Worm (Caenorhabditis elegans) whole organism, L4 larva: ENCODE results near the gene mab-23.
A peak's percentile ranks its signal among the peaks of the same experiment; 100 is the strongest.

Experiments
- D1046.2 ChIP-seq: fragments of 200-800 bp; sonication (Bioruptor generic); IDR thresholded peaks from 2 replicates; pipeline ENCODE4 v1.3.6; 2022; ENCODE audit warnings: missing genetic modification characterization, missing compliant biosample characterization
- R02D3.7 ChIP-seq: fragments of 150-350 bp; sonication (generic microtip); optimal IDR thresholded peaks from 3 replicates; lab custom pipeline; 2014; ENCODE audit warnings: missing biosample characterization, missing genetic modification characterization
- T20F7.1 ChIP-seq: fragments of 200-800 bp; sonication (Bioruptor generic); optimal IDR thresholded peaks from 2 replicates; lab custom pipeline; 2018; ENCODE audit warnings: mild to moderate bottlenecking, missing genetic modification characterization, missing compliant biosample characterization
- Y48G9A.11 ChIP-seq: fragments of 200-800 bp; sonication (Bioruptor generic); IDR thresholded peaks from 2 replicates; pipeline ENCODE4 v1.3.6; 2022; ENCODE audit warnings: missing genetic modification reagents, missing genetic modification characterization, missing compliant biosample characterization
- Y5F2A.4 ChIP-seq: fragments of 200-800 bp; sonication (Bioruptor generic); optimal IDR thresholded peaks from 2 replicates; lab custom pipeline; 2018; ENCODE audit warnings: mild to moderate bottlenecking, missing genetic modification characterization, missing compliant biosample characterization
- Y75B8A.6 ChIP-seq: fragments of 200-800 bp; sonication (Bioruptor generic); IDR thresholded peaks from 2 replicates; pipeline ENCODE4 v1.3.6; 2022; ENCODE audit warnings: missing genetic modification reagents, missing genetic modification characterization, missing compliant biosample characterization
- aha-1 ChIP-seq: fragments of 150-350 bp; peaks from one replicate; lab custom pipeline; 2014; ENCODE audit warnings: missing biosample characterization, missing genetic modification characterization
- ama-1 ChIP-seq: fragments of 150-350 bp; optimal IDR thresholded peaks from 2 replicates; lab custom pipeline; 2014; ENCODE audit warnings: inconsistent platforms, mixed read lengths
- arid-1 ChIP-seq: fragments of 200-800 bp; sonication (Bioruptor generic); conservative IDR thresholded peaks from 2 replicates; pipeline ENCODE4 v1.3.6; 2022; ENCODE audit warnings: missing genetic modification reagents, missing genetic modification characterization, missing compliant biosample characterization
- ceh-28 ChIP-seq: fragments of 150-350 bp; optimal IDR thresholded peaks from 2 replicates; lab custom pipeline; 2014; ENCODE audit warnings: missing biosample characterization, missing genetic modification reagents, missing genetic modification characterization
- ceh-32 ChIP-seq: sonication (generic microtip); optimal IDR thresholded peaks from 2 replicates; lab custom pipeline; 2016; ENCODE audit warnings: mild to moderate bottlenecking, missing genetic modification characterization, missing compliant biosample characterization; ENCODE audit not compliant: poor library complexity
- daf-16 ChIP-seq, 3 experiments: sonication (generic microtip); optimal IDR thresholded peaks; 2 replicates each; lab custom pipeline; 2016 to 2017; ENCODE audit warnings: missing genetic modification characterization in 3 of 3, missing genetic modification reagents in 3 of 3, mild to moderate bottlenecking in 2 of 3, missing compliant biosample characterization in 2 of 3, missing biosample characterization in 1 of 3, moderate library complexity in 1 of 3
- dpl-1 ChIP-seq: fragments of 150-350 bp; optimal IDR thresholded peaks from 2 replicates; lab custom pipeline; 2014; ENCODE audit warnings: missing biosample characterization, missing genetic modification reagents, missing genetic modification characterization
- dve-1 ChIP-seq: sonication (generic microtip); optimal IDR thresholded peaks from 2 replicates; lab custom pipeline; 2017; ENCODE audit warnings: antibody characterized with exemption, mild to moderate bottlenecking, missing genetic modification characterization, missing compliant biosample characterization; ENCODE audit not compliant: insufficient read depth
- egl-27 ChIP-seq: sonication (generic microtip); optimal IDR thresholded peaks from 3 replicates; lab custom pipeline; 2017; ENCODE audit warnings: missing biosample characterization, missing genetic modification reagents, missing genetic modification characterization
- fkh-10 ChIP-seq: fragments of 150-350 bp; optimal IDR thresholded peaks from 2 replicates; lab custom pipeline; 2014; ENCODE audit warnings: missing biosample characterization, missing genetic modification reagents, missing genetic modification characterization
- gei-8 ChIP-seq: fragments of 200-800 bp; sonication (Bioruptor generic); optimal IDR thresholded peaks from 2 replicates; lab custom pipeline; 2018; ENCODE audit warnings: mild to moderate bottlenecking, missing genetic modification characterization, missing compliant biosample characterization
- hlh-30 ChIP-seq: sonication (generic microtip); optimal IDR thresholded peaks from 2 replicates; lab custom pipeline; 2017; ENCODE audit warnings: antibody characterized with exemption, mild to moderate bottlenecking, missing genetic modification characterization, missing compliant biosample characterization; ENCODE audit not compliant: insufficient read depth
- lim-7 ChIP-seq: fragments of 200-800 bp; sonication (Bioruptor generic); IDR thresholded peaks from 2 replicates; pipeline ENCODE4 v1.3.6; 2022; ENCODE audit warnings: missing genetic modification characterization, missing compliant biosample characterization
- lir-3 ChIP-seq: sonication (generic microtip); optimal IDR thresholded peaks from 2 replicates; lab custom pipeline; 2016; ENCODE audit warnings: mild to moderate bottlenecking, missing genetic modification characterization, missing compliant biosample characterization
- mdl-1 ChIP-seq, 2 experiments: fragments of 150-350 bp in 1 of 2; sonication (generic microtip) in 1 of 2; optimal IDR thresholded peaks; 2 replicates each; lab custom pipeline; 2014 to 2017; ENCODE audit warnings: missing biosample characterization in 2 of 2, missing genetic modification characterization in 2 of 2
- mdt-29 ChIP-seq: fragments of 200-800 bp; sonication (Bioruptor generic); IDR thresholded peaks from 2 replicates; pipeline ENCODE4 v1.3.6; 2022; ENCODE audit warnings: missing genetic modification reagents, missing genetic modification characterization, missing compliant biosample characterization
- mep-1 ChIP-seq: fragments of 150-350 bp; sonication (generic microtip); optimal IDR thresholded peaks from 3 replicates; lab custom pipeline; 2014; ENCODE audit warnings: missing biosample characterization, missing genetic modification characterization
- mxl-2 ChIP-seq: fragments of 200-800 bp; sonication (Bioruptor generic); conservative IDR thresholded peaks from 2 replicates; pipeline ENCODE4 v1.3.6; 2022; ENCODE audit warnings: missing genetic modification reagents, missing genetic modification characterization, missing compliant biosample characterization
- nhr-102 ChIP-seq: sonication (generic microtip); optimal IDR thresholded peaks from 2 replicates; lab custom pipeline; 2016; ENCODE audit warnings: mild to moderate bottlenecking, missing genetic modification characterization, moderate library complexity, missing compliant biosample characterization
- nhr-41 ChIP-seq: fragments of 200-800 bp; sonication (Bioruptor generic); IDR thresholded peaks from 2 replicates; pipeline ENCODE4 v1.3.6; 2022; ENCODE audit warnings: missing genetic modification reagents, missing genetic modification characterization, missing compliant biosample characterization
- nhr-42 ChIP-seq: fragments of 200-800 bp; sonication (Bioruptor generic); IDR thresholded peaks from 2 replicates; pipeline ENCODE4 v1.3.6; 2022; ENCODE audit warnings: missing genetic modification characterization, missing compliant biosample characterization
- nhr-48 ChIP-seq: sonication (generic microtip); optimal IDR thresholded peaks from 2 replicates; lab custom pipeline; 2016; ENCODE audit warnings: mild to moderate bottlenecking, missing genetic modification characterization, missing compliant biosample characterization
- nhr-76 ChIP-seq: fragments of 150-350 bp; optimal IDR thresholded peaks from 2 replicates; lab custom pipeline; 2014; ENCODE audit warnings: missing biosample characterization, missing genetic modification characterization
- pha-4 ChIP-seq, 2 experiments: fragments of 150-350 bp in 1 of 2; fragments of 200-800 bp in 1 of 2; sonication (Bioruptor generic) in 1 of 2; IDR thresholded peaks in 1 of 2; optimal IDR thresholded peaks in 1 of 2; 2 replicates each; pipeline versions ENCODE4 v1.3.6 to Lab custom; 2014 to 2022; ENCODE audit warnings: missing genetic modification characterization in 2 of 2, missing genetic modification reagents in 2 of 2, missing biosample characterization in 1 of 2, missing compliant biosample characterization in 1 of 2
- php-3 ChIP-seq: fragments of 200-800 bp; sonication (Bioruptor generic); IDR thresholded peaks from 2 replicates; pipeline ENCODE4 v1.3.6; 2022; ENCODE audit warnings: missing genetic modification reagents, missing genetic modification characterization, missing compliant biosample characterization
- saeg-2 ChIP-seq: fragments of 200-800 bp; sonication (Bioruptor generic); IDR thresholded peaks from 2 replicates; pipeline ENCODE4 v1.3.6; 2022; ENCODE audit warnings: missing genetic modification reagents, missing genetic modification characterization, missing compliant biosample characterization
- sdz-12 ChIP-seq: fragments of 200-800 bp; sonication (Bioruptor generic); optimal IDR thresholded peaks from 2 replicates; lab custom pipeline; 2018; ENCODE audit warnings: mild to moderate bottlenecking, missing genetic modification characterization, missing compliant biosample characterization
- set-16 ChIP-seq: fragments of 200-800 bp; sonication (Bioruptor generic); IDR thresholded peaks from 2 replicates; pipeline ENCODE4 v1.3.6; 2022; ENCODE audit warnings: missing genetic modification reagents, missing genetic modification characterization, missing compliant biosample characterization
- spr-1 ChIP-seq: sonication (generic microtip); optimal IDR thresholded peaks from 2 replicates; lab custom pipeline; 2016; ENCODE audit warnings: mild to moderate bottlenecking, missing genetic modification characterization, missing compliant biosample characterization
- zag-1 ChIP-seq: fragments of 150-350 bp; optimal IDR thresholded peaks from 2 replicates; lab custom pipeline; 2014; ENCODE audit warnings: missing biosample characterization, missing genetic modification characterization
- zip-2 ChIP-seq: fragments of 150-350 bp; optimal IDR thresholded peaks from 2 replicates; lab custom pipeline; 2014; ENCODE audit warnings: missing biosample characterization, missing genetic modification characterization
- ztf-7 ChIP-seq: fragments of 150-350 bp; optimal IDR thresholded peaks from 2 replicates; lab custom pipeline; 2014; ENCODE audit warnings: missing biosample characterization, missing genetic modification characterization

Gene mab-23

ce11 chrV:10594810-10595209 is 38.0 kb upstream of the mab-23 start, which contains the start of gene T21C9.11:
T21C9.11 (minus strand) TSS chrV:10594910.
- TF ChIP-seq egl-27 (no peak), set-16 (no peak), spr-1 (tag; lab: Kevin White, UChicago) (no peak), gei-8 (GFP tag; lab: Kevin White, UChicago) (no peak), arid-1 (GFP tag; lab: Robert Waterston, UW) (no peak), dpl-1 (GFP tag; lab: Kevin White, UChicago) (no peak), Y48G9A.11 (no peak), lir-3 (tag; lab: Kevin White, UChicago) (no peak), nhr-41 (no peak), zag-1 (tag; lab: Kevin White, UChicago) (no peak), D1046.2 (GFP tag; lab: Robert Waterston, UW) (no peak), saeg-2 (no peak), zip-2 (tag; lab: Kevin White, UChicago) (no peak), Y75B8A.6 (no peak), fkh-10 (no peak), Y5F2A.4 (no peak), hlh-30 (tag; lab: Kevin White, UChicago) (no peak)

DNA sequence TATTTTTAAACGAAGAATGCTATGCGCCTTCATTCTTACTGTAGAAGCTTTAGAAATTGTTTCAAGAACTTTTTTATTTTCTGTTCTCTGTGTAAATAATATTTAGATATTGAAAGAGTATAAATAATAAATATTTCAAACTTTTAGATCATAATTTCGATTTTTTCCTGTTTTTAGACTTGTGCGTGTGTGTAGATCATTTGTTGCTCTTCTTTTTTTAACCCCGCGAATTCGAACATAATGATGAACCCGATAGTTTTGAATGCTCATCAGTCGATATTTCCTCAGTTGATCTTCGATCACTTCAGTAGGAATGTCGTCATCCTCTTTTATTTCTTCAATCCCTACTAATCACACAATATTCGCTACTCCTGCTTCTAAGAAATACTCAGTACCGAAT is 35.6 kb upstream of the mab-23 start, which contains the start of gene T21C9.13:
Gene T21C9.13 (plus strand): TSS at position 33 of the 400 bp plus-strand sequence.
- TF ChIP-seq ztf-7 (tag; lab: Kevin White, UChicago) (no peak), dve-1 (tag; lab: Kevin White, UChicago) (no peak), nhr-76 (tag; lab: Kevin White, UChicago) (no peak)

DNA sequence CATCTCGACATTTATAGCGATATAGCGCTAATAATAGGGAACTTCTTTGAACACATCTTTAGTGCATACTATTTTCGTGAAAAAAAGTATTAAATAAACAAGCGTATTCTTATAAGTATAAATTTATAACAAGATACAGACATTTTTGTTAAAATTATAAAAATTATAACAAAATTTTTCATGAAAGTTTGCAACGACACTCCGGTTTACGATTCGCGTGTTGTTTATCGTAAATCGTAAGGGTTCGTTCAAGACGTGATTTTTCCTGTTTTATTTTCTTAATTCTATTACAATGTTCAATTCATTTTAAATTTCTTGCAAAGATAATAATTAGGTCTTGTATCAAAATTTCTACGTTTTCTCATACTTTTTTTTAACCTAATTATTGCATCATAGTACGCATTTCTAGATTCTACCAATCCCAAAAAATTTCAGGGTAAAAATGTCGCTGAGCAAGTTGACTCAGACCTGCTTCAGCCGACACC is 34.1 kb upstream of the mab-23 start, which contains the start of gene scpl-4:
Gene scpl-4 (plus strand): TSS at position 435 of the 485 bp plus-strand sequence.
- no peak for TF ChIP-seq nhr-48 (tag; lab: Kevin White, UChicago)
- no peak for TF ChIP-seq arid-1 (GFP tag; lab: Robert Waterston, UW)
- no peak for TF ChIP-seq php-3
- TF ChIP-seq daf-16 (GFP tag; optimal IDR thresholded peaks at IDR 0.05; lab: Kevin White, UChicago) = no peak
- no peak for TF ChIP-seq daf-16 (tag; optimal IDR thresholded peaks at IDR 0.05; lab: Kevin White, UChicago)
- TF ChIP-seq nhr-102 (tag; lab: Kevin White, UChicago) = no peak
- TF ChIP-seq T20F7.1 (GFP tag; lab: Kevin White, UChicago) = peak; percentile 88
- TF ChIP-seq mep-1 (tag; lab: Kevin White, UChicago) = no peak
- no peak for TF ChIP-seq nhr-42 (GFP tag; lab: Robert Waterston, UW)
- no peak for TF ChIP-seq lim-7 (GFP tag; lab: Robert Waterston, UW)
- no peak for TF ChIP-seq mxl-2 (GFP tag; lab: Robert Waterston, UW)
- TF ChIP-seq nhr-76 (tag; lab: Kevin White, UChicago) = no peak
- no peak for TF ChIP-seq mdt-29 (GFP tag; lab: Robert Waterston, UW)
- TF ChIP-seq R02D3.7 (tag; lab: Kevin White, UChicago) = peak; percentile 21

DNA sequence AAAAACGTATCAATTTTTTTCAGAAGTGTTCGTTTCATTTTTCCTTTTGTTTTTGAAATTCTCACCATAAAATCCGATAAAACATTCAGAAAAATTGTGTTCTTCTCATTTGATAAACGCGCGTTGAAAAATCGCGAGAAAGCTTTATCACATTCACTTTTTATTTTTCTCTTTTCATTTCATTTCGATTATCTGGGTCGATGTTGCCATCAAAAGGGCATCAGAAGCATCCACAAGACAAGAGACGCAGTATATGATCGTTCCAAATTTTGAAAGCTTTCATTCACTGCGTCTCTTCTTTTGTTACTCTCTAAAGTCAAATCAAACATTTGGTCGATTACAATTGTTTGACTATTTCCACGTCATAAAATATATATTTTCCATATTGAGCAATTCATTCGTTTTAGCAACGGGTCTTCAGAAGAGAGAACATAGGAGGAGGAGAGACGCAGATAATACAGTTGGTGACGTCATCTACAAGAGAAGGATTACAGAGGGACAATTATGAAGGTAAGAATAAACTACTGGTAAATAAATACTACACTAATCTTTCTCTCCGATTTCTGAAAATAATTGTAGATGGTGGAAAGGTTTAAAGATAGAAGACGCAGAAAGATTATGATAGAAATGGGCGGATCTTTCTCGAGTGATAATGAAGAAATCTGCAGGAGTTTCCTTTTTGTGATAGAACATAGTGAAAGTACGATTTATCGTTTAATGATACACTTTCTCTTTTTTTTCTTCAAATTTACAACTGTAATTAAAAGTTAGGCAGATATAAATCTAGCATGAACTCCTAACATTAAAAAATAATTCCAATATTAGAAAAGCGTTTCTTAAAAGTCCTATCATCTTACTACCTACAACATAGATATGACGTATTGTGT is 30.6 kb upstream of the mab-23 start, which contains the start of gene H27A22.1:
Gene H27A22.1 (plus strand): TSS at position 505 of the 887 bp plus-strand sequence.
- no peak for TF ChIP-seq daf-16 (GFP tag; optimal IDR thresholded peaks at IDR 0.05; lab: Kevin White, UChicago)
- TF ChIP-seq daf-16 (tag; optimal IDR thresholded peaks at IDR 0.05; lab: Kevin White, UChicago) = peak; percentile 4
- peak; percentile 96 for TF ChIP-seq aha-1 (tag; lab: Kevin White, UChicago)
- TF ChIP-seq mdl-1 (tag; optimal IDR thresholded peaks at IDR 0.05; lab: Kevin White, UChicago) = no peak
- no peak for TF ChIP-seq egl-27
- no peak for TF ChIP-seq sdz-12 (GFP tag; lab: Kevin White, UChicago)
- no peak for TF ChIP-seq pha-4 (GFP tag; IDR thresholded peaks at IDR 0.05; lab: Robert Waterston, UW)
- no peak for TF ChIP-seq pha-4 (tag; optimal IDR thresholded peaks at IDR 0.05; lab: Kevin White, UChicago)
- TF ChIP-seq ama-1 (lab: Kevin White, UChicago) = no peak
- TF ChIP-seq ceh-28 = no peak
- TF ChIP-seq R02D3.7 (tag; lab: Kevin White, UChicago) = no peak
- no peak for TF ChIP-seq ceh-32
